Fruit fly (Drosophila melanogaster) whole organism, embryonic: ENCODE data around the gene dsx.

Experiments used
- Adf1 ChIP-seq: fragments of 200-800 bp; sonication (Bioruptor generic); IDR thresholded peaks from 2 replicates; pipeline ENCODE4 v1.3.6; 2022; ENCODE audit warnings: missing biosample characterization, missing genetic modification characterization
- BtbVII ChIP-seq: fragments of 200-800 bp; sonication (Bioruptor generic); optimal IDR thresholded peaks from 3 replicates; lab custom pipeline; 2017; ENCODE audit warnings: missing biosample characterization, mild to moderate bottlenecking, missing genetic modification characterization
- CG11695 ChIP-seq: fragments of 200-800 bp; sonication (Bioruptor generic); IDR thresholded peaks from 3 replicates; pipeline ENCODE4 v1.3.6; 2022; ENCODE audit warnings: missing biosample characterization, missing genetic modification characterization
- CG12071 ChIP-seq: fragments of 200-800 bp; sonication (Bioruptor generic); optimal IDR thresholded peaks from 3 replicates; lab custom pipeline; 2018; ENCODE audit warnings: missing biosample characterization, mild to moderate bottlenecking, missing genetic modification characterization
- CG12659 ChIP-seq: fragments of 200-800 bp; sonication (Bioruptor generic); optimal IDR thresholded peaks from 3 replicates; lab custom pipeline; 2017; ENCODE audit warnings: mild to moderate bottlenecking, missing biosample characterization, missing genetic modification reagents, missing genetic modification characterization
- CG12744 ChIP-seq: fragments of 200-800 bp; sonication (Bioruptor generic); optimal IDR thresholded peaks from 2 replicates; lab custom pipeline; 2016; ENCODE audit warnings: missing biosample characterization, missing genetic modification characterization
- CG13624 ChIP-seq: fragments of 200-800 bp; sonication (Bioruptor generic); optimal IDR thresholded peaks from 2 replicates; lab custom pipeline; 2016; ENCODE audit warnings: missing biosample characterization, missing genetic modification characterization
- CG14441 ChIP-seq: fragments of 200-800 bp; sonication (Bioruptor generic); IDR thresholded peaks from 2 replicates; pipeline ENCODE4 v1.3.6; 2022; ENCODE audit warnings: missing biosample characterization, missing genetic modification characterization
- CG14710 ChIP-seq: fragments of 200-800 bp; sonication (Bioruptor generic); optimal IDR thresholded peaks from 3 replicates; lab custom pipeline; 2019; ENCODE audit warnings: missing biosample characterization, mild to moderate bottlenecking, missing genetic modification characterization, moderate library complexity
- CG15073 ChIP-seq: fragments of 200-800 bp; sonication (Bioruptor generic); optimal IDR thresholded peaks from 2 replicates; lab custom pipeline; 2016; ENCODE audit warnings: missing biosample characterization, missing genetic modification characterization
- CG16813 ChIP-seq: fragments of 200-800 bp; sonication (Bioruptor generic); IDR thresholded peaks from 3 replicates; pipeline ENCODE4 v1.3.6; 2022; ENCODE audit warnings: missing biosample characterization, missing genetic modification characterization; ENCODE audit not compliant: partially characterized antibody
- CG17328 ChIP-seq: fragments of 200-800 bp; sonication (Bioruptor generic); IDR thresholded peaks from 2 replicates; pipeline ENCODE4 v1.3.6; 2022; ENCODE audit warnings: missing biosample characterization, missing genetic modification characterization
- CG2129 ChIP-seq: fragments of 200-800 bp; sonication (Bioruptor generic); IDR thresholded peaks from 2 replicates; pipeline ENCODE4 v1.3.6; 2022; ENCODE audit warnings: missing biosample characterization, missing genetic modification characterization; ENCODE audit not compliant: partially characterized antibody
- CG3995 ChIP-seq: fragments of 200-800 bp; sonication (Bioruptor generic); optimal IDR thresholded peaks from 3 replicates; lab custom pipeline; 2016; ENCODE audit warnings: missing biosample characterization, missing genetic modification characterization
- CG4730 ChIP-seq: fragments of 200-800 bp; sonication (Bioruptor generic); IDR thresholded peaks from 2 replicates; pipeline ENCODE4 v1.3.6; 2022; ENCODE audit warnings: missing biosample characterization, missing genetic modification characterization
- CG4820 ChIP-seq: fragments of 200-800 bp; sonication (Bioruptor generic); optimal IDR thresholded peaks from 3 replicates; lab custom pipeline; 2016; ENCODE audit warnings: missing biosample characterization, missing genetic modification characterization
- CG5180 ChIP-seq: fragments of 200-800 bp; sonication (Bioruptor generic); optimal IDR thresholded peaks from 3 replicates; lab custom pipeline; 2017; ENCODE audit warnings: missing biosample characterization, missing genetic modification characterization, mild to moderate bottlenecking, moderate library complexity, missing genetic modification reagents
- CG6175 ChIP-seq: fragments of 200-800 bp; sonication (Bioruptor generic); IDR thresholded peaks from 3 replicates; pipeline ENCODE4 v1.3.6; 2022; ENCODE audit warnings: missing biosample characterization, missing genetic modification characterization
- CG7745 ChIP-seq: fragments of 200-800 bp; sonication (Bioruptor generic); optimal IDR thresholded peaks from 2 replicates; lab custom pipeline; 2018; ENCODE audit warnings: missing biosample characterization, mild to moderate bottlenecking, missing genetic modification characterization, moderate library complexity
- CkIIα-i1 ChIP-seq: fragments of 200-800 bp; sonication (Bioruptor generic); IDR thresholded peaks from 2 replicates; pipeline ENCODE4 v1.3.6; 2022; ENCODE audit warnings: missing biosample characterization, missing genetic modification characterization
- Dek ChIP-seq: fragments of 200-800 bp; sonication (Bioruptor generic); optimal IDR thresholded peaks from 3 replicates; lab custom pipeline; 2019; ENCODE audit warnings: missing biosample characterization, mild to moderate bottlenecking, missing genetic modification characterization, moderate library complexity
- Dfd ChIP-seq, 2 experiments: fragments of >200 bp; optimal IDR thresholded peaks; 2 replicates each; lab custom pipeline; 2017; ENCODE audit warnings: missing biosample characterization in 2 of 2, missing genetic modification characterization in 2 of 2
- Dref ChIP-seq: fragments of 200-800 bp; sonication (Bioruptor generic); IDR thresholded peaks from 2 replicates; pipeline ENCODE4 v1.3.6; 2022; ENCODE audit warnings: missing biosample characterization, missing genetic modification characterization
- H2.0 ChIP-seq: fragments of 200-800 bp; sonication (Bioruptor generic); IDR thresholded peaks from 2 replicates; pipeline ENCODE4 v1.3.6; 2022; ENCODE audit warnings: missing biosample characterization, missing genetic modification characterization
- HmgD ChIP-seq: fragments of 200-800 bp; sonication (Bioruptor generic); optimal IDR thresholded peaks from 3 replicates; lab custom pipeline; 2016; ENCODE audit warnings: missing biosample characterization, missing genetic modification characterization
- Hmr ChIP-seq: fragments of 200-800 bp; sonication (Bioruptor generic); optimal IDR thresholded peaks from 3 replicates; lab custom pipeline; 2017; ENCODE audit warnings: mild to moderate bottlenecking, missing biosample characterization, missing genetic modification reagents, missing genetic modification characterization
- Hsf ChIP-seq: fragments of 200-800 bp; sonication (Bioruptor generic); optimal IDR thresholded peaks from 3 replicates; lab custom pipeline; 2016; ENCODE audit warnings: missing biosample characterization, missing genetic modification characterization
- MESR4 ChIP-seq: fragments of 200-800 bp; sonication (Bioruptor generic); optimal IDR thresholded peaks from 2 replicates; lab custom pipeline; 2018; ENCODE audit warnings: missing biosample characterization, mild to moderate bottlenecking, missing genetic modification characterization, moderate library complexity
- Myb ChIP-seq: fragments of 200-800 bp; sonication (Bioruptor generic); optimal IDR thresholded peaks from 2 replicates; lab custom pipeline; 2016; ENCODE audit warnings: missing biosample characterization, missing genetic modification characterization
- NC2β ChIP-seq: fragments of 200-800 bp; sonication (Bioruptor generic); optimal IDR thresholded peaks from 2 replicates; lab custom pipeline; 2016; ENCODE audit warnings: missing biosample characterization, missing genetic modification characterization
- NfI ChIP-seq: fragments of 200-800 bp; sonication (Bioruptor generic); optimal IDR thresholded peaks from 3 replicates; lab custom pipeline; 2018; ENCODE audit warnings: missing biosample characterization, mild to moderate bottlenecking, missing genetic modification characterization, moderate library complexity
- Optix ChIP-seq: fragments of 200-800 bp; sonication (Bioruptor generic); IDR thresholded peaks from 3 replicates; pipeline ENCODE4 v1.3.6; 2022; ENCODE audit warnings: missing biosample characterization, missing genetic modification characterization
- amos ChIP-seq: fragments of 200-800 bp; sonication (Bioruptor generic); IDR thresholded peaks from 2 replicates; pipeline ENCODE4 v1.3.6; 2022; ENCODE audit warnings: missing biosample characterization, missing genetic modification characterization; ENCODE audit not compliant: partially characterized antibody
- bowl ChIP-seq: fragments of 200-800 bp; sonication (Bioruptor generic); IDR thresholded peaks from 2 replicates; pipeline ENCODE4 v1.3.6; 2022; ENCODE audit warnings: missing biosample characterization, missing genetic modification characterization
- btn ChIP-seq: fragments of 200-800 bp; sonication (Bioruptor generic); optimal IDR thresholded peaks from 2 replicates; lab custom pipeline; 2016; ENCODE audit warnings: missing biosample characterization, missing genetic modification characterization
- cad ChIP-seq: fragments of >200 bp; optimal IDR thresholded peaks from 2 replicates; lab custom pipeline; 2017; ENCODE audit warnings: missing biosample characterization, missing genetic modification characterization
- dimm ChIP-seq: fragments of 200-800 bp; sonication (Bioruptor generic); IDR thresholded peaks from 2 replicates; pipeline ENCODE4 v1.3.6; 2022; ENCODE audit warnings: missing biosample characterization, missing genetic modification characterization
- dmrt99B ChIP-seq: fragments of 200-800 bp; sonication (Bioruptor generic); optimal IDR thresholded peaks from 2 replicates; lab custom pipeline; 2018; ENCODE audit warnings: missing biosample characterization, mild to moderate bottlenecking, missing genetic modification characterization, moderate library complexity
- dysf ChIP-seq: fragments of 200-800 bp; sonication (Bioruptor generic); IDR thresholded peaks from 3 replicates; pipeline ENCODE4 v1.3.6; 2022; ENCODE audit warnings: missing biosample characterization, missing genetic modification characterization
- fd3F ChIP-seq: fragments of 200-800 bp; sonication (Bioruptor generic); optimal IDR thresholded peaks from 2 replicates; lab custom pipeline; 2018; ENCODE audit warnings: missing biosample characterization, mild to moderate bottlenecking, missing genetic modification characterization, moderate library complexity
- gce ChIP-seq: fragments of 200-800 bp; sonication (Bioruptor generic); IDR thresholded peaks from 3 replicates; pipeline ENCODE4 v1.3.6; 2022; ENCODE audit warnings: missing biosample characterization, missing genetic modification characterization
- grn ChIP-seq: fragments of 200-800 bp; sonication (Bioruptor generic); optimal IDR thresholded peaks from 3 replicates; lab custom pipeline; 2017; ENCODE audit warnings: missing biosample characterization, missing genetic modification characterization
- inv ChIP-seq: fragments of 200-800 bp; sonication (Bioruptor generic); IDR thresholded peaks from 2 replicates; pipeline ENCODE4 v1.3.6; 2022; ENCODE audit warnings: missing biosample characterization, missing genetic modification characterization; ENCODE audit not compliant: partially characterized antibody
- lmd ChIP-seq: fragments of 200-800 bp; sonication (Bioruptor generic); IDR thresholded peaks from 2 replicates; pipeline ENCODE4 v1.3.6; 2022; ENCODE audit warnings: missing biosample characterization, missing genetic modification characterization
- pnt ChIP-seq: fragments of 200-800 bp; sonication (Bioruptor generic); optimal IDR thresholded peaks from 3 replicates; lab custom pipeline; 2016; ENCODE audit warnings: missing biosample characterization, missing genetic modification characterization
- prd ChIP-seq, 3 experiments: fragments of >200 bp in 2 of 3; fragments of 200-800 bp in 1 of 3; sonication (Bioruptor generic) in 1 of 3; optimal IDR thresholded peaks in 2 of 3; IDR thresholded peaks in 1 of 3; 2 replicates in 2 of 3; 3 replicates in 1 of 3; pipeline versions ENCODE4 v1.3.6 to Lab custom; 2017 to 2022; ENCODE audit warnings: missing biosample characterization in 1 of 3, missing genetic modification characterization in 1 of 3
- row ChIP-seq: fragments of 200-800 bp; sonication (Bioruptor generic); IDR thresholded peaks from 3 replicates; pipeline ENCODE4 v1.3.6; 2022; ENCODE audit warnings: missing biosample characterization, missing genetic modification characterization
- sug ChIP-seq: fragments of 200-800 bp; optimal IDR thresholded peaks from 2 replicates; lab custom pipeline; 2019; ENCODE audit warnings: missing biosample characterization, mild to moderate bottlenecking, missing genetic modification characterization, moderate library complexity
- tna ChIP-seq: fragments of 200-800 bp; sonication (Bioruptor generic); IDR thresholded peaks from 2 replicates; pipeline ENCODE4 v1.3.6; 2022; ENCODE audit warnings: missing biosample characterization, missing genetic modification characterization; ENCODE audit not compliant: partially characterized antibody
- toy ChIP-seq: fragments of 200-800 bp; sonication (Bioruptor generic); IDR thresholded peaks from 2 replicates; pipeline ENCODE4 v1.3.6; 2022; ENCODE audit warnings: missing biosample characterization, missing genetic modification characterization
- twi ChIP-seq: fragments of 200-800 bp; optimal IDR thresholded peaks from 2 replicates; lab custom pipeline; 2019; ENCODE audit warnings: missing biosample characterization, mild to moderate bottlenecking, missing genetic modification characterization, moderate library complexity

The dsx gene

DNA sequence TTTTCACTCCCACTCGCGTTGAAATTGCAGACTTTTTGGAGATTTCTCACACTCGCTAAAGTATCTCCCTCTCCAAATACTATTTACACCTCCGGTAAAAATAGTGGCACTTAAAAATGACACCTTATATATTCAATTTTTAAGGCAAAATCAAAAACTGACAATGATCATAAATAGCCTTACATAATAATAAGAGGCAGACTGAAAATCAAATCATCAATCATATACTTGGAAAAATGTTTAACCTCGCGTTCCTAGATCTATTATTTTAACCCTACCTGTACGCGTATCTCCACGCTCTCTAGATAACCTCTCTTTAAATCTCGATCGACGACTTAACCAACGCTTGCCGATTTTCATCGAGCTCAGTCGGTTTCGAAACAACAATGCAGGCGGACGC is 71.8 kb downstream of the dsx start (continued):
- peak; percentile 86 for TF ChIP-seq row (GFP tag; lab: Robert Waterston, UW)
- no peak for TF ChIP-seq CG7745 (tag; lab: Kevin White, UChicago)
- TF ChIP-seq CG16813: no peak
- TF ChIP-seq CG12659 (GFP tag; lab: Kevin White, UChicago): peak; percentile 75
- peak; percentile 63 for TF ChIP-seq CG12744
- no peak for TF ChIP-seq Dek (tag; lab: Kevin White, UChicago)
- TF ChIP-seq grn (GFP tag; lab: Kevin White, UChicago): no peak
- peak; percentile 90 for TF ChIP-seq CG11695
- peak; percentile 72; the same call in 1 of the 2 replicates for TF ChIP-seq lmd (GFP tag; lab: Robert Waterston, UW)
- TF ChIP-seq CG4730 (GFP tag; lab: Robert Waterston, UW): peak; percentile 42; the same call in 1 of the 2 replicates
- no peak for TF ChIP-seq tna (GFP tag; lab: Robert Waterston, UW)
- no peak for TF ChIP-seq CG5180
- peak; percentile 15 for TF ChIP-seq Myb (GFP tag; lab: Kevin White, UChicago)
- TF ChIP-seq CkIIα-i1 (GFP tag; lab: Robert Waterston, UW): no peak
- TF ChIP-seq pnt (GFP tag; lab: Kevin White, UChicago): peak; percentile 30
- TF ChIP-seq BtbVII: peak; percentile 62
- no peak for TF ChIP-seq inv (GFP tag; lab: Robert Waterston, UW)
- TF ChIP-seq Dfd (GFP tag; optimal IDR thresholded peaks at IDR 0.05; lab: Kevin White, UChicago): no peak
- TF ChIP-seq Hmr: peak; percentile 85
- peak; percentile 14 for TF ChIP-seq CG4820 (GFP tag; lab: Kevin White, UChicago)
- TF ChIP-seq bowl (GFP tag; lab: Robert Waterston, UW): peak; percentile 7; the same call in 1 of the 2 replicates
- TF ChIP-seq CG14441 (GFP tag; lab: Robert Waterston, UW): peak; percentile 84
- TF ChIP-seq CG14710 (tag; lab: Kevin White, UChicago): no peak
- TF ChIP-seq Dref (GFP tag; lab: Robert Waterston, UW): no peak
- TF ChIP-seq CG12071 (GFP tag; lab: Kevin White, UChicago): no peak
- TF ChIP-seq Adf1 (GFP tag; lab: Robert Waterston, UW): peak; percentile 43; the same call in 1 of the 2 replicates
- peak; percentile 88 for TF ChIP-seq dysf
- no peak for TF ChIP-seq NfI (GFP tag; lab: Kevin White, UChicago)
- peak; percentile 40 for TF ChIP-seq CG3995 (GFP tag; lab: Kevin White, UChicago)
- no peak for TF ChIP-seq toy
- TF ChIP-seq btn (GFP tag; lab: Kevin White, UChicago): no peak
- no peak for TF ChIP-seq CG2129 (GFP tag; lab: Robert Waterston, UW)
- no peak for TF ChIP-seq sug (tag; lab: Kevin White, UChicago)
- no peak; the same call in 1 of the 2 replicates for TF ChIP-seq amos (GFP tag; lab: Robert Waterston, UW)
- no peak for TF ChIP-seq gce
- no peak for TF ChIP-seq Optix (GFP tag; lab: Robert Waterston, UW)
- TF ChIP-seq cad (GFP tag; lab: Kevin White, UChicago): no peak
- TF ChIP-seq CG13624: peak; percentile 55
- TF ChIP-seq Hsf (GFP tag; lab: Kevin White, UChicago): peak; percentile 67
- no peak for TF ChIP-seq HmgD (GFP tag; lab: Kevin White, UChicago)
- peak; percentile 71 for TF ChIP-seq fd3F (GFP tag; lab: Kevin White, UChicago)
- TF ChIP-seq twi (tag; lab: Kevin White, UChicago): no peak
- 0 out of 2 replicates have a peak, but pooled peaks have one; percentile 22 for TF ChIP-seq CG17328 (GFP tag; lab: Robert Waterston, UW)
- TF ChIP-seq CG15073 (GFP tag; lab: Kevin White, UChicago): no peak
- TF ChIP-seq prd (optimal IDR thresholded peaks at IDR 0.05; lab: Kevin White, UChicago): no peak
- TF ChIP-seq prd (GFP tag; IDR thresholded peaks at IDR 0.05; lab: Robert Waterston, UW): peak; percentile 82
- TF ChIP-seq dmrt99B: no peak
- 0 out of 2 replicates have a peak, but pooled peaks have one; percentile 6 for TF ChIP-seq dimm (GFP tag; lab: Robert Waterston, UW)
- no peak for TF ChIP-seq MESR4 (GFP tag; lab: Kevin White, UChicago)
- peak; percentile 40 for TF ChIP-seq NC2β (GFP tag; lab: Kevin White, UChicago)
- TF ChIP-seq CG6175: peak; percentile 73; the same call in 1 of the 3 replicates
- TF ChIP-seq H2.0 (GFP tag; lab: Robert Waterston, UW): peak; percentile 61
